Worm (Caenorhabditis elegans): ENCODE data around the gene F59A6.2.

F59A6.2 gene

DNA sequence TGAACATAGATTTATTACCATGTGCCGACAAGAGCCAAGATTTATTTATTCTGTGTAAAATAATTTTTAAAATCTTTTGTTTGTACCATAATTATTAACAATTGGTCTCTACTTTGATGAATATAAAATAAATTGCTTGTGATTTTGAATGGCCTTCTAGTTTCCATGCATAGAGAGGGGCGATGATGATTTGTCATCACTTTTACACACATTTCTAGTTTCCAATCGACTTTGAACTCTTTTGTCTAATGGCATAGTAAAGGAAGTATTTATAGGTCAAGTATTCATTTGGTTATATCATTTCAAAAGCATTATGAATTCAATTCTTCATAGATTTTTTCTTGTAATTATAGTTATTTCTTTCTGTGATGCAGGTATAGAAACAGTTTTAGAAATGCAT lies 10.8 kb upstream of the F59A6.2 start, which contains the start of gene F59A6.10:
TSS of gene F59A6.10 (plus strand) at position 301 of the 400 bp plus-strand sequence.
- TF ChIP-seq sma-3 (GFP tag; optimal IDR thresholded peaks at IDR 0.05) (no peak), dmd-4 (tag; optimal IDR thresholded peaks at IDR 0.05) (no peak), mdl-1 (tag; optimal IDR thresholded peaks at IDR 0.05) (no peak), lin-13 (GFP tag; optimal IDR thresholded peaks at IDR 0.05) (no peak), unc-55 (GFP tag; optimal IDR thresholded peaks at IDR 0.05) (no peak), skn-1 (tag; optimal IDR thresholded peaks at IDR 0.05) (no peak), gmeb-1 (tag; optimal IDR thresholded peaks at IDR 0.05) (no peak), mab-5 (tag; optimal IDR thresholded peaks at IDR 0.05) (no peak), fos-1 (tag; optimal IDR thresholded peaks at IDR 0.05) (no peak), F13H6.1 (tag; optimal IDR thresholded peaks at IDR 0.05) (no peak), ceh-16 (tag; optimal IDR thresholded peaks at IDR 0.05) (no peak), nhr-129 (tag; optimal IDR thresholded peaks at IDR 0.05) (no peak), nhr-237 (tag; optimal IDR thresholded peaks at IDR 0.05) (no peak), Y55F3AM.14 (GFP tag; optimal IDR thresholded peaks at IDR 0.05) (no peak), nhr-21 (tag; optimal IDR thresholded peaks at IDR 0.05) (no peak), ztf-1 (GFP tag; conservative IDR thresholded peaks at IDR 0.05) (no peak), zag-1 (tag; optimal IDR thresholded peaks at IDR 0.05) (no peak), nhr-25 (tag; optimal IDR thresholded peaks at IDR 0.05) (no peak), nhr-12 (tag; optimal IDR thresholded peaks at IDR 0.05) (no peak)

DNA sequence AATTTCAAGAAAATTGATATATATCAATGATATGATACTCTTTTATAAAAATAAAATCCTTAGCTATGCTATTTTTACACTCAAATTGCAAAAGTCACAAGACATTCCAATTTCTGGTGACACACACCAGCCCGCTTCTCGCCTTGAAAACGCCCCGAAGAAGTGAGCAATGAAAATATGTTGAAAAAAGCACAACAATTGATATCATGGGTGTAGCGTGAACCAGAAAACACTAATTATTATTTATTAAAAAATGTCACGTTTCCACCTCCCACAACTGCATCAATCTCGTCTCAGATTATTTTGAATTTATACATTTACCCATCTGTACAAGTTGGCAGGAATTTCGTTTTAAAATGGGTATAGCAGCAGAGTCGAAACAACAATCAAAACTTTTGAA lies 9.7 kb upstream of the F59A6.2 start, which contains the start of gene F59A6.4:
TSS of gene F59A6.4 (plus strand) at position 301 of the 400 bp plus-strand sequence.
- no peak for TF ChIP-seq aly-2 (tag; optimal IDR thresholded peaks at IDR 0.05)
- no peak for TF ChIP-seq skn-1 (tag; optimal IDR thresholded peaks at IDR 0.05)
- no peak for TF ChIP-seq alr-1 (tag; optimal IDR thresholded peaks at IDR 0.05)
- TF ChIP-seq nhr-11 (tag; optimal IDR thresholded peaks at IDR 0.05) = no peak
- no peak for TF ChIP-seq snpc-4 (tag; optimal IDR thresholded peaks at IDR 0.05)
- TF ChIP-seq unc-55 (GFP tag; optimal IDR thresholded peaks at IDR 0.05) = no peak
- no peak for TF ChIP-seq ceh-82 (tag; optimal IDR thresholded peaks at IDR 0.05)
- no peak for TF ChIP-seq nhr-12 (tag; optimal IDR thresholded peaks at IDR 0.05)
- no peak for TF ChIP-seq nhr-77 (tag; optimal IDR thresholded peaks at IDR 0.05)
- no peak for TF ChIP-seq elt-1 (tag; optimal IDR thresholded peaks at IDR 0.05)
- TF ChIP-seq dmd-4 (tag; optimal IDR thresholded peaks at IDR 0.05) = no peak
- no peak for TF ChIP-seq nhr-10 (tag; optimal IDR thresholded peaks at IDR 0.05)
- TF ChIP-seq nhr-23 (tag; optimal IDR thresholded peaks at IDR 0.05) = no peak
- no peak for TF ChIP-seq egl-27 (tag; optimal IDR thresholded peaks at IDR 0.05)
- no peak for TF ChIP-seq R02D3.7 (tag; optimal IDR thresholded peaks at IDR 0.05)
- TF ChIP-seq lin-11 (tag; optimal IDR thresholded peaks at IDR 0.05) = no peak
- TF ChIP-seq unc-39 (tag; optimal IDR thresholded peaks at IDR 0.05) = no peak

DNA sequence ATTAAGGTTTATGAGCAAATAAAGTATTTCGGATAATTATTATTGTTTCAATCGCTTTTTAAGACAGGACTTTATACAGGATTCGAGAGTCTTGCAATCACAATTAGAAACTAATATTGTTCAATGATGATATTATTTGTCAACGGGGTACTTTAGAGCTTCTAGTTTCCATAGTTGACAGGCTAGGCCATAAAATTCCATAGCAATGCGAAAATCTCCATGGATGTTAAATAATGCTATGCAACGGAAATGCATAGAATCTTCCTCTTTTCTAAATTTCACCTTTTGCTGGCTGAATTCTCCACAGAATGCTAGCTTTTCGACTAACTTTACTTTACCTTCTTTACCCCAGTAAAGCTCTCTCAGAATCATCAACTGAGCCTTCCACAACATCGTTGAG lies 6.5 kb upstream of the F59A6.2 start, which contains the start of gene F59A6.3:
TSS of gene F59A6.3 (plus strand) at position 301 of the 400 bp plus-strand sequence.
- no peak for TF ChIP-seq F13H6.1 (tag; optimal IDR thresholded peaks at IDR 0.05)

DNA sequence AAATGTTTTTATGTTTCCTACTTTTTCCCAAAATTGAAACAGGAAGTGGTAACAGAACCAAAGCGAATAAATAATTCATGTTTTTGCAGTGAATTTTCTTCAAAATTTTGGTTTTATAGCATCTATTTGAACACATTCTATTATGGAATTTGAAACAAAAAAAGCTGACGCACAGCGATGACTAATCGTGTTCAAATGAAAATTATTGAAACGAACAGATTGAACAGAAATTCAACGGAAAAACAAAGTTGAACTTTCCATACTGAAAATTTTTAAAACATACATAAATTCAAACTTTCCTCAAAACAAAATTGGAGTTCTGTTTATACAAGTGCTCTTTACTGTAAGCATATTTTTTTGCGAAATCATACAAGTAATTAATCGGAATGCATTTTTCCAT lies 2.5 kb upstream of the F59A6.2 start, which contains the start of gene F59A6.12:
TSS of gene F59A6.12 (minus strand) at position 101 of the 400 bp plus-strand sequence.
- no peak for TF ChIP-seq sma-9 (GFP tag; optimal IDR thresholded peaks at IDR 0.05)
- no peak for TF ChIP-seq sma-9 (tag; optimal IDR thresholded peaks at IDR 0.05)
- no peak for TF ChIP-seq ama-1 (optimal IDR thresholded peaks at IDR 0.05)
- no peak for TF ChIP-seq dmd-4 (tag; optimal IDR thresholded peaks at IDR 0.05)
- no peak for TF ChIP-seq Y55F3AM.14 (GFP tag; optimal IDR thresholded peaks at IDR 0.05)
- TF ChIP-seq skn-1 (tag; optimal IDR thresholded peaks at IDR 0.05) = no peak
- no peak for TF ChIP-seq nhr-10 (tag; optimal IDR thresholded peaks at IDR 0.05)
- TF ChIP-seq zag-1 (tag; optimal IDR thresholded peaks at IDR 0.05) = no peak
- TF ChIP-seq ceh-82 (tag; optimal IDR thresholded peaks at IDR 0.05) = no peak
- no peak for TF ChIP-seq nhr-21 (tag; optimal IDR thresholded peaks at IDR 0.05)
- TF ChIP-seq mbf-1 (tag; optimal IDR thresholded peaks at IDR 0.05) = no peak
- TF ChIP-seq F13H6.1 (tag; optimal IDR thresholded peaks at IDR 0.05) = no peak
- TF ChIP-seq ztf-11 (tag; optimal IDR thresholded peaks at IDR 0.05) = no peak
- no peak for TF ChIP-seq nhr-11 (tag; optimal IDR thresholded peaks at IDR 0.05)
- no peak for TF ChIP-seq blmp-1 (tag; optimal IDR thresholded peaks at IDR 0.05; ENCODE audit: insufficient read depth)
- no peak for TF ChIP-seq C34F6.9 (tag; optimal IDR thresholded peaks at IDR 0.05)
- no peak for TF ChIP-seq nhr-6 (tag; optimal IDR thresholded peaks at IDR 0.05)
- TF ChIP-seq unc-39 (tag; optimal IDR thresholded peaks at IDR 0.05) = no peak
